Worm (Caenorhabditis elegans) whole organism, L4/young adult: ENCODE measurements around the gene mltn-13.

ENCODE experiments used
- W03F9.2 ChIP-seq: fragments of 150-350 bp; optimal IDR thresholded peaks from 2 replicates; lab custom pipeline; 2014; ENCODE audit warnings: missing biosample characterization, missing genetic modification characterization
- dao-5 ChIP-seq: sonication (generic microtip); optimal IDR thresholded peaks from 2 replicates; lab custom pipeline; 2016; ENCODE audit warnings: missing genotype, missing genetic modification characterization, moderate library complexity, missing compliant biosample characterization
- him-1 ChIP-seq: sonication (generic microtip); optimal IDR thresholded peaks from 2 replicates; lab custom pipeline; 2016; ENCODE audit warnings: missing genotype, missing genetic modification reagents, missing genetic modification characterization, missing compliant biosample characterization

DNA sequence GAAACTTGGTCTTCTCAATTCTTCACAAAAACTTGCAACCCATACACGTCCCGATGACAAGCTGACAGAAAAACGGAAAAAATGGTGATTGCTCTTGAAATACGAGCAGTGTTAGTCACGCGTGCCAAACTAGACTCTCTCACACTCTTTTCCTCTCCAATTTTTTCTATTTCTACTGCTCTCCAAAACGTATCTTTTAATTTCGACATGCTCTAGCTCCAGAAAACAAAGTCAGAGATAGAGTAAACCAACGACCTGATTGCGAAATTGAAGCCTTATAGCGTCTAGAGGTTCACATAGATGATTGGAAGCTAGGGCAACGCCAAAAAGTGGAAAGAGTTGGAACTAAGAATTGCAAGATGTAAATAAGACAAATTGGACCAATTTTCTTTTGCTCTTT is 42.2 kb upstream of the mltn-13 start:
- TF ChIP-seq him-1, result no peak
- TF ChIP-seq dao-5 (tag; lab: Kevin White, UChicago), result no peak
- TF ChIP-seq W03F9.2 (tag; lab: Kevin White, UChicago), result no peak
